Fruit fly (Drosophila melanogaster): ENCODE data around the gene CG2962.

DNA sequence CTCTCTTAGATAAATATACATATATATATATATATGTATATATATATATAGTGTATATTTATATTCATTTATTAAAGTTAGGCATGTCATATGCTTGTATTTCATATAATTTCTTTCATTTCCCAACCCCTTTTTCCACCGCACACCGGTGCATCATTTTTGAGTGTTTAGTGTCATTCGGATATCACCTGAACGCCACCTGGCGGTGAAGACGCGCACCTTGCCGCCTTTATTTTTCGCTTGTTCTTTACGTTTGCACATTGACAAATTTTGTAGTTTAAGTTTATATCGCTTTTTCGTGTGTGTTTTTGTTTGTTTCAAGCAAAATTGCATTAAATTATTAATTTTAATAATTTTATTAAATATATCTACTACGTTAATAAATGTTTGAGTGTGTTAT is 10.4 kb downstream of the CG2962 start:
- TF ChIP-seq Rel (GFP tag; optimal IDR thresholded peaks at IDR 0.05) (no peak), Rel (tag; optimal IDR thresholded peaks at IDR 0.05) (no peak), psq (GFP tag; optimal IDR thresholded peaks at IDR 0.05) (no peak), woc (GFP tag; optimal IDR thresholded peaks at IDR 0.05) (no peak), CG9705 (GFP tag; optimal IDR thresholded peaks at IDR 0.05) (no peak), N (GFP tag; optimal IDR thresholded peaks at IDR 0.05) (no peak), h (GFP tag; optimal IDR thresholded peaks at IDR 0.05) (no peak), fru (GFP tag; optimal IDR thresholded peaks at IDR 0.05) (no peak), pan (optimal IDR thresholded peaks at IDR 0.05) (no peak), Hnf4 (GFP tag; optimal IDR thresholded peaks at IDR 0.05) (no peak), Abd-B (GFP tag; optimal IDR thresholded peaks at IDR 0.05) (no peak), br (GFP tag; optimal IDR thresholded peaks at IDR 0.05) (no peak)
